Worm (Caenorhabditis elegans): ENCODE results near the gene dph-7.
A peak's percentile ranks its signal among the peaks of the same experiment; 100 is the strongest.

DNA sequence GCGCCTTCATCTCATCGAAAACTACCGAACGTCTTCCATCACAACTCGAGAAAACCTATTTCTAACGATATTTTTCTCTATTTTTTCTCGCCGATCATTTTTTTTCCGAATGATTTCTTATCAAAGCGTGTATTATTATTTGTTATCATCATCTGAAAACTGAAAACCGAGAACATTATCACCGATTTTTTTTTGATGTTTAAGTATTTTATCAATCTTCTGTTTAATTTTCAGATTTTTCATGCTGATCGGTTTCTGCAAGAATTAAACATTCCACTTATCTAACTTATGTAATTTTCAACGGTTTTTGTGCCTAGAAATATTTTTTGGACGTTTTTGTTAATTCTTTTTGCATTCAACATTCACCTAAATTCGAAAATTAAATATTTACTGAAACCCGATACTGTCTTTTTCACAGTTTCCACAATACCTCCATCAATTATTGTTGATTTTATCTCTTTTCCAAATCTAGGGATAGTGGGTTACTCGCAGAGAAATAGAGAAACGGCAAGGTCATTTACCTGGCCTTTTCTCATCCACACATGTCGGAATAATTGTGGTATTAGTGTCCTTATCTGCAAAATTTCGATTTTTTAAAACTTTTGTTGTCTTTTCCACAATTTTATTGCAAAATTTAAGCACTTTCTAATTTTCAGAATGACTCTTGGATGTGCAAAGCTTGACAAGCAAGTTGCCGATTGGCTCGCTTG is 16.0 kb upstream of the dph-7 start, which contains the start of gene pgm-2:
- no peak for TF ChIP-seq mab-5 (tag; optimal IDR thresholded peaks at IDR 0.05)
- no peak for TF ChIP-seq ztf-11 (tag; optimal IDR thresholded peaks at IDR 0.05)
- TF ChIP-seq snpc-4 (tag; optimal IDR thresholded peaks at IDR 0.05), result no peak
- no peak for TF ChIP-seq nhr-12 (tag; optimal IDR thresholded peaks at IDR 0.05)
- no peak for TF ChIP-seq lin-13 (tag; optimal IDR thresholded peaks at IDR 0.05)
- TF ChIP-seq elt-1 (tag; optimal IDR thresholded peaks at IDR 0.05; ENCODE audit: borderline replicate concordance, insufficient read depth), result peak; percentile 82
- TF ChIP-seq ceh-83 (GFP tag; optimal IDR thresholded peaks at IDR 0.05), result no peak
